Worm (Caenorhabditis elegans): ENCODE results near the gene acr-18.
"Not testable (repeated sequence)": the region's sequence is repeated elsewhere in the genome, so short reads cannot be mapped to it uniquely, and the experiment has no call there.

DNA sequence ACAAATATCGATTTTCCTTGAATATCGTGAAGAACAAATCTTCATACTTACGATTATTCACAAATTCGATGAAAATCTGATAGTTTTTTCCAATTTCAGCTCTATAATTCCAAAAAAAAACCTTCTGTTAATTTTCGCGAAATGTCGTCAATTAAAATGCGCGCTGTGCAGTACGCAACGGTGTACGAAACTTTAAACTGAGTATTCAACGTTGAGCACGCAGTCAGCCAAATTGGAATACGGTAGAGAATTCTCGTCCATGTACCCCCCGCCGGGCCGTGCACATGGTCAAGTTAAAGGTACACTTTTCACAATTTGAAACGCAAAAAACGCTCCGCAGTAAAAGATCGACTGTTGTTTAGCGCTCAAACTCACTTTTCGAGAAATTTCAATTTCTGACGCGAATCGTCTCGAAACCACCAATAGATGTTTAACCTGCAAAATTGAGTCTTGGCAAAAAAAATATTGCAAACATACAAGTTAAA lies 31.3 kb upstream of the acr-18 start, which contains the start of gene F28F8.7:
- not testable (repeated sequence) for TF ChIP-seq bed-3 (GFP tag; optimal IDR thresholded peaks at IDR 0.05); pha-4 (tag; optimal IDR thresholded peaks at IDR 0.05); elt-3 (tag; optimal IDR thresholded peaks at IDR 0.05); unc-39 (tag; optimal IDR thresholded peaks at IDR 0.05)
